Fruit fly (Drosophila melanogaster) ovary, adult (tissue): ENCODE data around the gene Mal-B2.

Experiments
- CG17801 ChIP-seq: fragments of 200-800 bp; optimal IDR thresholded peaks from 2 replicates; lab custom pipeline; 2019; ENCODE audit warnings: missing biosample characterization, mild to moderate bottlenecking, missing genetic modification characterization, moderate library complexity; ENCODE audit not compliant: partially characterized antibody

The Mal-B2 gene

DNA sequence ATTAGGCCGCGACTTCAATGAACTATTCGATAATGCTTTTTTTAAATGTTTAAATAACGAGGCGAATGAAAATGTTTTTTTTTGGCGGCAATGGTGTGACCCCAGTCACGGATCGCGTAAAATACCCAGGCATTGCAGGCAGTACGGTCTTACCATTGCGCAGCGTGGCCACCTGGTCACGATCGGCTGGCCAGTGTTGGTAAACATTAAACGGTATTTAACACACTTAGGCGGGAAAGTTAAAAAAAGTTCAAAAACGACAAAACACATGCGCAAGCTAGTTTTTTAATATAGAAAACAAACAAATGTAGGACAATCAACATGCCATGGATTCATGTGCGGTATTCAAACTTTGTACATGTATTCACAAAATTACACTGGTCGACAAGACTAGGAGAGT lies 20.5 kb upstream of the Mal-B2 start, which contains the start of gene esc:
Gene esc (minus strand): TSS at position 129 of the 400 bp plus-strand sequence.
- no peak for TF ChIP-seq CG17801 (GFP tag; lab: Kevin White, UChicago)

- TF ChIP-seq CG17801 (GFP tag; lab: Kevin White, UChicago): no peak
Measured at dm6 chr2L:11833786-11834185, 16.0 kb upstream of the Mal-B2 start, which contains the start of gene CG45011. Gene CG45011 (plus strand): TSS chr2L:11834086.

- TF ChIP-seq CG17801 (GFP tag; lab: Kevin White, UChicago): no peak
Measured at dm6 chr2L:11834308-11834707, 15.4 kb upstream of the Mal-B2 start, which contains the start of gene CG45012. Gene CG45012 (plus strand): TSS chr2L:11834608.

dm6 chr2L:11836943-11837342 lies 12.8 kb upstream of the Mal-B2 start, which contains the start of gene Sfp33A4:
Gene Sfp33A4 (plus strand): TSS chr2L:11837243.
- TF ChIP-seq CG17801 (GFP tag; lab: Kevin White, UChicago): no peak

DNA sequence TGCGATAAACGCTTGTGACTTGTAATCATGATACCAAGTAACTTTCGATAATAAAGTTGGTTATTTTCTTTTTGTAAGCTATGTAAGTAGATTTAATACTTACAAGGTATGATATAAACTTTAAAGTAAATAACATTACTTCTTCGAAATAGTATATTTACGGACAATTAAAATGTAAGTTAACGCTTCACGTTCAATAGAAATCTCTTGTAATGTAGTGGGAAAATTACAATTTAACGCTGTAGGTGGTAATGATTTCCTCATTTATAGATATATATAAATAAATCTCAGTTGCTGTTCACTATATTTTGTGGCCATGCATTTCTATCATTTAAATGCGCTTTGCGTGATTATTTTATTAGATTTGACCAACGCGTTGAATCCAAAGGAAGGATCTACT lies 12.3 kb upstream of the Mal-B2 start, which contains the start of gene Sfp33A2:
Gene Sfp33A2 (plus strand): TSS at position 301 of the 400 bp plus-strand sequence.
- TF ChIP-seq CG17801 (GFP tag; lab: Kevin White, UChicago): no peak

dm6 chr2L:11839612-11840011 lies 10.1 kb upstream of the Mal-B2 start, which contains the start of gene Sfp33A3:
Gene Sfp33A3 (plus strand): TSS chr2L:11839912.
- TF ChIP-seq CG17801 (GFP tag; lab: Kevin White, UChicago): no peak

- no peak for TF ChIP-seq CG17801 (GFP tag; lab: Kevin White, UChicago)
Measured at dm6 chr2L:11840391-11840790, 9.4 kb upstream of the Mal-B2 start, which contains the start of gene CG31704. Gene CG31704 (plus strand): TSS chr2L:11840691.

dm6 chr2L:11841538-11841937 lies 8.2 kb upstream of the Mal-B2 start:
- TF ChIP-seq CG17801 (GFP tag; lab: Kevin White, UChicago): no peak

DNA sequence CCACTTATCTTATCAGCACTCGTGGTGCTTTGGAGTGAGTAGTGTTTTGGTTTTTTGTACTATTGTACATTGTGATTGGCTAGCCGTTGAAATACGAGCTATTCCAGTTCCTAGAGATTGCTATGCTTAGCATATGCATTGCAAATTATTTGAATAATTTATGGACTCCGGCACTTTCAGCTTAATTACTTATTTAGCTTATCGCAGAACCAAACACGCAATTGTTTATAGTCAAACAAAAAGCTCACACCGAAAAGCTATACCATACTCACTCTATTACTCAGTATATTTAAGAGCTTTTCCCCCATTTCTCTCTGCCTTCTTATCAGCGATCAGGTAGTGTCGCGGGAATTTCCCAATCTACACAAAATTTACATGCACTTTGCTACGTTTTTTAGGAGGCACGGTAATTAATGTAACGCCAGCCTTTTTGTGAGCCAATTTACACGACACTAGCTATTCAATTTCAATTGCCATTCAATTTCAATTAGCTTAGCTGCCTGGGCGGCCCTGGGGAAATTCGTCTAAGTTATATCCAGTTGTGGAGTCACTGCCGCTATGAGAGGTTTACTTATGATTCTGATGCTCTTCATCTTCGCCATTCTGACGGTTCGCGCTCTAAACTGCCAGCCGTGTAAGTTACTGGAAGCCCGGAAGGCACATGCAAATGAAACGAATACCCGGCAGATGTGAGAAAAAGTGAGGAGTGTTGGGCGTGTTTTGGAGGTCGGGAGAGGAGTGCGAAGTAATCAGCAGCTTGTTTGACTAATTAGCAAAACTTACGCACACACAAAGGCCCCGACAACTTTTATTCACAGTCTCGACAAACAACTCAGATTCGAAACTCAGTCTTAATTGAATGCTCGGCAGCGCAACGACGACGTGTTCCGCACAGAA lies 7.2 kb upstream of the Mal-B2 start, which contains the start of the genes CG44008, CG14933, CG46426 and CG42486:
Gene CG44008 (minus strand): TSS at position 155 of the 897 bp plus-strand sequence.
Gene CG14933 (plus strand): TSS at position 538 of the 897 bp plus-strand sequence.
Gene CG46426 (plus strand): TSS at position 538 of the 897 bp plus-strand sequence.
Gene CG42486 (plus strand): TSS at position 847 of the 897 bp plus-strand sequence.
- no peak for TF ChIP-seq CG17801 (GFP tag; lab: Kevin White, UChicago)

dm6 chr2L:11844278-11844677 lies 5.5 kb upstream of the Mal-B2 start:
- TF ChIP-seq CG17801 (GFP tag; lab: Kevin White, UChicago): no peak

- no peak for TF ChIP-seq CG17801 (GFP tag; lab: Kevin White, UChicago)
Measured at dm6 chr2L:11845159-11845788, 4.5 kb upstream of the Mal-B2 start.

- TF ChIP-seq CG17801 (GFP tag; lab: Kevin White, UChicago): no peak
Measured at dm6 chr2L:11846926-11847325, 2.8 kb upstream of the Mal-B2 start, which contains the start of gene Mal-B1. Gene Mal-B1 (plus strand): TSS chr2L:11847226.

DNA sequence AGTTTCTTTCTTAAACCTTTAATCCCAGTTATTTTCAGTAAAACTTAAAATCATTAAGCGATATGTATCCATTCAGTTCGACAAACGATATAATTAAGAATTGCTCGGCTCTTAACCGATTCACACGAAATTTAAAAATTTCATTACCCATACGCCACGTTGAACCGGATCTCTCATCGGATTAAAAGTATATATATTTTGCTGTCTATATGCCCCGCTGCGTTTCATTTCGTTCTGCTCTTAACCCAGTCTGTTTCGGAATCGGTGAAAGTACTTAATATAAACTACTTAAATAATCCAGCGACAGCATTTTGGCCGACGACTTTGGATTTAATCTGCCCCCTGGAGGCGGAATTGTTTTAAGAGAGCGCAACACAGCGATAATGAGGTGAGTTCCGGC lies 3.4 kb downstream of the Mal-B2 start, which contains the start of gene CG42751:
Gene CG42751 (plus strand): TSS at position 301 of the 400 bp plus-strand sequence.
- TF ChIP-seq CG17801 (GFP tag; lab: Kevin White, UChicago): no peak

DNA sequence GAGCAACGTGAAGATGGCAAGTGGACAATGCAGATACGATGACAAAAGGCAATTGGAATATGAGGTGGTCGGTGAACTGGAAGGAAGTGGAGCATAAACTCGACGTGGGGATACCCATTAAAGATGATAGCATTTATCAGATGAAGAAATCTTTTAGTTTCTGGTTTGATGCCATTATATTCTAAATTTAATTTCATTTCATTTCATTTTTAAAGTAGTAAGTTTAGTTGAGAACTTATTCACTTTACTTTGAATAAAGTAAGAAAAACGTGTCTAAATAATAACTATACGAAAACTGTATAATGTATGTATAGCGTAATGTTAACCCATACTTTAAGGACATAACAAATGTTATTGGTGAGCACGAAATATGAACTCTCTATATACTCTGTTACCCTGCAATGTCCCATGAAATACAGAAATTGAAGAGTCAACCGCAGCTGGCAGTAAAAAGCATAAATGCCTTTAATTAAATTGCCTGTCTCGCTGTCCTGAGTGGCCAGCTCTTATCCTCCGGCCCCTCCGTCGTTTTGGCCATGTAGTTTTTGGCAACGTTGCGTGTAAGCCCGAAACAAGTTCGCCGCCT lies 21.2 kb downstream of the Mal-B2 start:
- no peak for TF ChIP-seq CG17801 (GFP tag; lab: Kevin White, UChicago)
